Fruit fly (Drosophila melanogaster) whole organism, embryonic: Measurements from ENCODE around the gene eIF4E5.
A peak's percentile ranks its signal among the peaks of the same experiment; 100 is the strongest.

Experiments used
- Abd-B ChIP-seq: fragments of 200-800 bp; sonication (Bioruptor generic); optimal IDR thresholded peaks from 2 replicates; lab custom pipeline; 2018; ENCODE audit warnings: missing biosample characterization, mild to moderate bottlenecking, missing genetic modification characterization, moderate library complexity
- Atf6 ChIP-seq: fragments of 200-800 bp; sonication (Bioruptor generic); IDR thresholded peaks from 2 replicates; pipeline ENCODE4 v1.3.6; 2022; ENCODE audit warnings: missing biosample characterization, missing genetic modification characterization
- Bgb ChIP-seq: fragments of 200-800 bp; sonication (Bioruptor generic); IDR thresholded peaks from 2 replicates; pipeline ENCODE4 v1.3.6; 2022; ENCODE audit warnings: missing biosample characterization, missing genetic modification characterization; ENCODE audit not compliant: partially characterized antibody
- CG10654 ChIP-seq: fragments of 200-800 bp; sonication (Bioruptor generic); optimal IDR thresholded peaks from 2 replicates; lab custom pipeline; 2016; ENCODE audit warnings: missing biosample characterization, missing genetic modification characterization
- CG11560 ChIP-seq: fragments of 200-800 bp; sonication (Bioruptor generic); IDR thresholded peaks from 3 replicates; pipeline ENCODE4 v1.3.6; 2022; ENCODE audit warnings: missing biosample characterization, missing genetic modification characterization
- CG12155 ChIP-seq: fragments of 200-800 bp; sonication (Bioruptor generic); optimal IDR thresholded peaks from 3 replicates; lab custom pipeline; 2016; ENCODE audit warnings: missing biosample characterization, missing genetic modification characterization
- CG12219 ChIP-seq: fragments of 200-800 bp; sonication (Bioruptor generic); optimal IDR thresholded peaks from 3 replicates; lab custom pipeline; 2018; ENCODE audit warnings: missing biosample characterization, mild to moderate bottlenecking, missing genetic modification characterization
- CG12391 ChIP-seq: fragments of 200-800 bp; sonication (Bioruptor generic); optimal IDR thresholded peaks from 3 replicates; lab custom pipeline; 2018; ENCODE audit warnings: missing biosample characterization, mild to moderate bottlenecking, missing genetic modification characterization, moderate library complexity
- CG12769 ChIP-seq: fragments of 200-800 bp; sonication (Bioruptor generic); optimal IDR thresholded peaks from 2 replicates; lab custom pipeline; 2019; ENCODE audit warnings: missing biosample characterization, mild to moderate bottlenecking, missing genetic modification characterization, moderate library complexity
- CG13123 ChIP-seq: fragments of 200-800 bp; sonication (Bioruptor generic); optimal IDR thresholded peaks from 2 replicates; lab custom pipeline; 2016; ENCODE audit warnings: missing biosample characterization, missing genetic modification characterization
- CG14014 ChIP-seq: fragments of 200-800 bp; sonication (Bioruptor generic); IDR thresholded peaks from 2 replicates; pipeline ENCODE4 v1.3.6; 2022; ENCODE audit warnings: missing biosample characterization, missing genetic modification characterization
- CG15269 ChIP-seq: fragments of 200-800 bp; sonication (Bioruptor generic); optimal IDR thresholded peaks from 2 replicates; lab custom pipeline; 2018; ENCODE audit warnings: missing biosample characterization, mild to moderate bottlenecking, missing genetic modification characterization, moderate library complexity
- CG17186 ChIP-seq: fragments of 200-800 bp; sonication (Bioruptor generic); optimal IDR thresholded peaks from 3 replicates; lab custom pipeline; 2017; ENCODE audit warnings: missing biosample characterization, missing genetic modification reagents, missing genetic modification characterization
- CG2116 ChIP-seq: fragments of 200-800 bp; sonication (Bioruptor generic); optimal IDR thresholded peaks from 3 replicates; lab custom pipeline; 2018; ENCODE audit warnings: missing biosample characterization, mild to moderate bottlenecking, missing genetic modification characterization
- CG31441 ChIP-seq: fragments of 200-800 bp; sonication (Bioruptor generic); IDR thresholded peaks from 2 replicates; pipeline ENCODE4 v1.3.6; 2022; ENCODE audit warnings: missing biosample characterization, missing genetic modification characterization
- CG3281 ChIP-seq: fragments of 200-800 bp; sonication (Bioruptor generic); optimal IDR thresholded peaks from 3 replicates; lab custom pipeline; 2017; ENCODE audit warnings: missing biosample characterization, mild to moderate bottlenecking, missing genetic modification characterization
- CG3995 ChIP-seq: fragments of 200-800 bp; sonication (Bioruptor generic); optimal IDR thresholded peaks from 3 replicates; lab custom pipeline; 2016; ENCODE audit warnings: missing biosample characterization, missing genetic modification characterization
- CG4328 ChIP-seq: fragments of 200-800 bp; sonication (Bioruptor generic); optimal IDR thresholded peaks from 3 replicates; lab custom pipeline; 2017; ENCODE audit warnings: missing biosample characterization, missing genetic modification reagents, missing genetic modification characterization
- CG5245 ChIP-seq: fragments of 200-800 bp; sonication (Bioruptor generic); optimal IDR thresholded peaks from 3 replicates; lab custom pipeline; 2016; ENCODE audit warnings: missing biosample characterization, missing genetic modification characterization
- CG8359 ChIP-seq: fragments of 200-800 bp; sonication (Bioruptor generic); optimal IDR thresholded peaks from 2 replicates; lab custom pipeline; 2017; ENCODE audit warnings: missing biosample characterization, mild to moderate bottlenecking, missing genetic modification characterization, borderline replicate concordance
- CG8765 ChIP-seq: fragments of 200-800 bp; sonication (Bioruptor generic); IDR thresholded peaks from 2 replicates; pipeline ENCODE4 v1.3.6; 2022; ENCODE audit warnings: missing biosample characterization, missing genetic modification characterization
- CG9797 ChIP-seq: fragments of 200-800 bp; sonication (Bioruptor generic); optimal IDR thresholded peaks from 3 replicates; lab custom pipeline; 2018; ENCODE audit warnings: missing biosample characterization, mild to moderate bottlenecking, missing genetic modification characterization
- CG9817 ChIP-seq: fragments of 200-800 bp; sonication (Bioruptor generic); optimal IDR thresholded peaks from 2 replicates; lab custom pipeline; 2018; ENCODE audit warnings: missing biosample characterization, mild to moderate bottlenecking, missing genetic modification characterization, moderate library complexity
- Doc3 ChIP-seq: fragments of 200-800 bp; sonication (Bioruptor generic); IDR thresholded peaks from 3 replicates; pipeline ENCODE4 v1.3.6; 2022; ENCODE audit warnings: missing biosample characterization, missing genetic modification characterization; ENCODE audit not compliant: partially characterized antibody
- E2f2 ChIP-seq: fragments of 200-800 bp; sonication (Bioruptor generic); IDR thresholded peaks from 2 replicates; pipeline ENCODE4 v1.3.6; 2022; ENCODE audit warnings: missing biosample characterization, missing genetic modification characterization
- H2.0 ChIP-seq: fragments of 200-800 bp; sonication (Bioruptor generic); IDR thresholded peaks from 2 replicates; pipeline ENCODE4 v1.3.6; 2022; ENCODE audit warnings: missing biosample characterization, missing genetic modification characterization
- Mes4 ChIP-seq: fragments of 200-800 bp; sonication (Bioruptor generic); optimal IDR thresholded peaks from 2 replicates; lab custom pipeline; 2016; ENCODE audit warnings: missing biosample characterization, missing genetic modification characterization
- NfI ChIP-seq: fragments of 200-800 bp; sonication (Bioruptor generic); optimal IDR thresholded peaks from 3 replicates; lab custom pipeline; 2018; ENCODE audit warnings: missing biosample characterization, mild to moderate bottlenecking, missing genetic modification characterization, moderate library complexity
- Poxn ChIP-seq: fragments of 200-800 bp; sonication (Bioruptor generic); IDR thresholded peaks from 2 replicates; pipeline ENCODE4 v1.3.6; 2022; ENCODE audit warnings: missing biosample characterization, missing genetic modification characterization
- Spps ChIP-seq: fragments of 200-800 bp; sonication (Bioruptor generic); optimal IDR thresholded peaks from 2 replicates; lab custom pipeline; 2018; ENCODE audit warnings: missing biosample characterization, mild to moderate bottlenecking, missing genetic modification characterization
- TFAM ChIP-seq: fragments of 200-800 bp; sonication (Bioruptor generic); optimal IDR thresholded peaks from 2 replicates; lab custom pipeline; 2017; ENCODE audit warnings: missing biosample characterization, missing genetic modification characterization, inconsistent platforms
- bcd ChIP-seq: fragments of 200-800 bp; sonication (Bioruptor generic); optimal IDR thresholded peaks from 2 replicates; lab custom pipeline; 2017; ENCODE audit warnings: missing biosample characterization, mild to moderate bottlenecking, missing genetic modification characterization
- chif ChIP-seq, 2 experiments: fragments of 200-800 bp; sonication (Bioruptor generic); optimal IDR thresholded peaks; 3 replicates each; lab custom pipeline; 2016; ENCODE audit warnings: missing biosample characterization in 2 of 2, missing genetic modification characterization in 2 of 2
- crol ChIP-seq: fragments of 200-800 bp; sonication (Bioruptor generic); IDR thresholded peaks from 2 replicates; pipeline ENCODE4 v1.3.6; 2022; ENCODE audit warnings: missing biosample characterization, missing genetic modification characterization
- cwo ChIP-seq: fragments of 200-800 bp; sonication (Bioruptor generic); optimal IDR thresholded peaks from 3 replicates; lab custom pipeline; 2017; ENCODE audit warnings: missing biosample characterization, missing genetic modification characterization, mild to moderate bottlenecking, moderate library complexity, missing genetic modification reagents
- dysf ChIP-seq: fragments of 200-800 bp; sonication (Bioruptor generic); IDR thresholded peaks from 3 replicates; pipeline ENCODE4 v1.3.6; 2022; ENCODE audit warnings: missing biosample characterization, missing genetic modification characterization
- ftz-f1 ChIP-seq: fragments of 200-800 bp; sonication (Bioruptor generic); optimal IDR thresholded peaks from 2 replicates; lab custom pipeline; 2016; ENCODE audit warnings: missing biosample characterization, missing genetic modification characterization
- gsb ChIP-seq: fragments of 200-800 bp; sonication (Bioruptor generic); IDR thresholded peaks from 2 replicates; pipeline ENCODE4 v1.3.6; 2022; ENCODE audit warnings: missing biosample characterization, missing genetic modification characterization
- klu ChIP-seq: fragments of 200-800 bp; sonication (Bioruptor generic); IDR thresholded peaks from 2 replicates; pipeline ENCODE4 v1.3.6; 2022; ENCODE audit warnings: missing biosample characterization, missing genetic modification characterization
- knrl ChIP-seq: fragments of 200-800 bp; sonication (Bioruptor generic); IDR thresholded peaks from 3 replicates; pipeline ENCODE4 v1.3.6; 2022; ENCODE audit warnings: missing biosample characterization, missing genetic modification characterization; ENCODE audit not compliant: partially characterized antibody
- lilli ChIP-seq: fragments of 200-800 bp; sonication (Bioruptor generic); optimal IDR thresholded peaks from 3 replicates; lab custom pipeline; 2016; ENCODE audit warnings: missing biosample characterization, missing genetic modification characterization
- otp ChIP-seq: fragments of 200-800 bp; sonication (Bioruptor generic); IDR thresholded peaks from 3 replicates; pipeline ENCODE4, ENCODE4 v1.3.6; 2022; ENCODE audit warnings: missing biosample characterization, missing genetic modification characterization
- prd ChIP-seq, 3 experiments: fragments of >200 bp in 2 of 3; fragments of 200-800 bp in 1 of 3; sonication (Bioruptor generic) in 1 of 3; optimal IDR thresholded peaks in 2 of 3; IDR thresholded peaks in 1 of 3; 2 replicates in 2 of 3; 3 replicates in 1 of 3; pipeline versions ENCODE4 v1.3.6 to Lab custom; 2017 to 2022; ENCODE audit warnings: missing biosample characterization in 1 of 3, missing genetic modification characterization in 1 of 3
- row ChIP-seq: fragments of 200-800 bp; sonication (Bioruptor generic); IDR thresholded peaks from 3 replicates; pipeline ENCODE4 v1.3.6; 2022; ENCODE audit warnings: missing biosample characterization, missing genetic modification characterization
- run ChIP-seq: fragments of 200-800 bp; sonication (Bioruptor generic); optimal IDR thresholded peaks from 3 replicates; lab custom pipeline; 2018; ENCODE audit warnings: missing biosample characterization, mild to moderate bottlenecking, missing genetic modification characterization
- toy ChIP-seq: fragments of 200-800 bp; sonication (Bioruptor generic); IDR thresholded peaks from 2 replicates; pipeline ENCODE4 v1.3.6; 2022; ENCODE audit warnings: missing biosample characterization, missing genetic modification characterization
- tx ChIP-seq: fragments of 200-800 bp; sonication (Bioruptor generic); optimal IDR thresholded peaks from 2 replicates; lab custom pipeline; 2016; ENCODE audit warnings: missing biosample characterization, missing genetic modification characterization
- zf30C ChIP-seq: fragments of 200-800 bp; sonication (Bioruptor generic); optimal IDR thresholded peaks from 3 replicates; lab custom pipeline; 2018; ENCODE audit warnings: missing biosample characterization, mild to moderate bottlenecking, missing genetic modification characterization

eIF4E5 gene

dm6 chr3L:7855778-7856625, 38.7 kb upstream of the eIF4E5 start (continued):
- no peak for TF ChIP-seq knrl (GFP tag; lab: Robert Waterston, UW)
- peak; percentile 75 for TF ChIP-seq CG14014 (GFP tag; lab: Robert Waterston, UW)
- TF ChIP-seq otp (GFP tag; lab: Robert Waterston, UW): no peak
- TF ChIP-seq lilli: peak; percentile 65
- peak; percentile 71; the same call in 1 of the 2 replicates for TF ChIP-seq CG31441
- no peak for TF ChIP-seq Poxn (GFP tag; lab: Robert Waterston, UW)
- no peak for TF ChIP-seq tx (GFP tag; lab: Kevin White, UChicago)
- peak; percentile 50 for TF ChIP-seq CG5245 (GFP tag; lab: Kevin White, UChicago)
- peak; percentile 77 for TF ChIP-seq CG12155 (GFP tag; lab: Kevin White, UChicago)
- TF ChIP-seq Doc3 (GFP tag; lab: Robert Waterston, UW): no peak
- TF ChIP-seq CG13123 (GFP tag; lab: Kevin White, UChicago): peak; percentile 21
- peak; percentile 53 for TF ChIP-seq CG10654 (GFP tag; lab: Kevin White, UChicago)
- peak; percentile 38 for TF ChIP-seq CG12769
- TF ChIP-seq CG11560 (tag; lab: Robert Waterston, UW): peak; percentile 45; the same call in 1 of the 3 replicates
- peak; percentile 69 for TF ChIP-seq CG9817 (tag; lab: Kevin White, UChicago)
- peak; percentile 85; the same call in 1 of the 2 replicates for TF ChIP-seq klu (GFP tag; lab: Robert Waterston, UW)
- no peak; the same call in 1 of the 2 replicates for TF ChIP-seq Bgb
- peak; percentile 76 for TF ChIP-seq Atf6
- no peak for TF ChIP-seq ftz-f1 (GFP tag; lab: Kevin White, UChicago)
- peak in 1 of 2 experiments; percentile 24 for TF ChIP-seq chif (GFP tag; optimal IDR thresholded peaks at IDR 0.05; lab: Kevin White, UChicago)
- TF ChIP-seq dysf: peak; percentile 89
- peak; percentile 91 for TF ChIP-seq bcd
- TF ChIP-seq CG17186 (GFP tag; lab: Kevin White, UChicago): no peak
- TF ChIP-seq toy (GFP tag; lab: Robert Waterston, UW): 0 out of 2 replicates have a peak, but pooled peaks have one; percentile 35
- no peak for TF ChIP-seq Mes4 (GFP tag; lab: Kevin White, UChicago)
- peak; percentile 94 for TF ChIP-seq CG15269 (tag; lab: Kevin White, UChicago)
- TF ChIP-seq CG4328 (GFP tag; lab: Kevin White, UChicago): peak; percentile 49
- peak; percentile 33 for TF ChIP-seq run (tag; lab: Kevin White, UChicago)
- peak; percentile 4 for TF ChIP-seq TFAM (GFP tag; lab: Kevin White, UChicago)
- TF ChIP-seq gsb (GFP tag; lab: Robert Waterston, UW): peak; percentile 55
- no peak for TF ChIP-seq CG8765
- TF ChIP-seq CG12219 (GFP tag; lab: Kevin White, UChicago): no peak
- no peak for TF ChIP-seq prd (optimal IDR thresholded peaks at IDR 0.05; lab: Kevin White, UChicago)
- TF ChIP-seq prd (GFP tag; IDR thresholded peaks at IDR 0.05; lab: Robert Waterston, UW): peak; percentile 77; the same call in 2 of the 3 replicates
- peak; percentile 83 for TF ChIP-seq row (GFP tag; lab: Robert Waterston, UW)
- peak; percentile 55 for TF ChIP-seq Spps (tag; lab: Kevin White, UChicago)
- TF ChIP-seq zf30C (GFP tag; lab: Kevin White, UChicago): peak; percentile 62
- peak; percentile 53 for TF ChIP-seq CG2116 (GFP tag; lab: Kevin White, UChicago)
- TF ChIP-seq CG8359: no peak
- peak; percentile 32 for TF ChIP-seq Abd-B (GFP tag; lab: Kevin White, UChicago)
- TF ChIP-seq CG9797 (GFP tag; lab: Kevin White, UChicago): no peak
- peak; percentile 7 for TF ChIP-seq CG3995 (GFP tag; lab: Kevin White, UChicago)
- peak; percentile 90 for TF ChIP-seq CG12391 (tag; lab: Kevin White, UChicago)
- TF ChIP-seq E2f2: peak; percentile 53; the same call in 1 of the 2 replicates
- TF ChIP-seq CG3281 (GFP tag; lab: Kevin White, UChicago): peak; percentile 91
- TF ChIP-seq cwo (GFP tag; lab: Kevin White, UChicago): peak; percentile 30
- TF ChIP-seq H2.0: peak; percentile 70
- TF ChIP-seq NfI (GFP tag; lab: Kevin White, UChicago): peak; percentile 74
- no peak for TF ChIP-seq crol (GFP tag; lab: Robert Waterston, UW)
